Fruit fly (Drosophila melanogaster): ENCODE results near the gene Mcm2.
A peak's percentile ranks its signal among the peaks of the same experiment; 100 is the strongest.

Mcm2 gene

DNA sequence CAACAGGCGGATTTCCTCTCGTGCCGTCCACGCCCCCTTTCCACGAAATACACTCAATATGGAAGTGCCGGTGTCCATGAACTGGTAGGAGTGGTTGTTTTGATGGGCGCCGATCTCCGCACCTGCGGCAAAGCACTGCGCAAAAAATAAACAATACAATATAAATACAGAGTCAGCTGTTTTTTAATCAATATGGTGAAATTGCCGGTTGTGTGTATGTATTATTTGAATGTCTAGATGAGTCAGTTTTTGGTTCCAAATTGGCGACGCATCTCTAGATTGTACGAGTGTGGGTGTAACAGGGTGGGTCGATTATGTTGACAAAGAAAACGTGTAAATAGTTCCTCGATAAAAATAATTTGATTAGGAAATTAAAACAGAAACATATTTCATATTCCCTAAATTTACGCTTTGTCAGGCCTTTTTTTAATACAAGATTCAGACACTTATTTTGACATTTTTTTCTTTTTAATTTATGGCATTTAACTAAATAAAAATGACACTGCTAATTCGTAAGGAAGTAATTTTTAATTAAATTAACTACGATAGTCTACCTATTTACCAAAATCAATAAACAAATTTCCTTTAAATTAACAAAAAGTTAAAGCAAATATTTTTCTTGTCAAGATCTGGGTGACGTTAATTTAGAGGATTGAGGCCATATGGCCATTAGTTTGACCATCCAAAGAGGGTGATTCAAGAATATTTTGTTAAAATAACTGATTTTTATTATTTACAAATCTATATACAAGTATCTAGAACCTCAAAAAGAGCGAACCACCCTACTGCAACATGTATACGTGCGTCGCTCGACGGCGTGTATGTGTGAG is 25.1 kb upstream of the Mcm2 start (continued):
- TF ChIP-seq gce (GFP tag; IDR thresholded peaks at IDR 0.05) = 0 out of 3 replicates have a peak, but pooled peaks have one; percentile 22
- TF ChIP-seq CG1024 (GFP tag; IDR thresholded peaks at IDR 0.05) = peak; percentile 36
- peak; percentile 78; the same call in 1 of the 2 replicates for TF ChIP-seq CG3847 (GFP tag; IDR thresholded peaks at IDR 0.05)
- peak; percentile 78 for TF ChIP-seq bab2 (GFP tag; optimal IDR thresholded peaks at IDR 0.05)
- TF ChIP-seq CG3407 (GFP tag; optimal IDR thresholded peaks at IDR 0.05) = peak; percentile 80
- TF ChIP-seq usp (GFP tag; optimal IDR thresholded peaks at IDR 0.05) = no peak
- TF ChIP-seq Meics (GFP tag; optimal IDR thresholded peaks at IDR 0.05) = peak; percentile 95
- peak; percentile 80 for TF ChIP-seq so (GFP tag; IDR thresholded peaks at IDR 0.05)
- TF ChIP-seq Stat92E (GFP tag; optimal IDR thresholded peaks at IDR 0.05) = no peak
- peak; percentile 87 for TF ChIP-seq CG9817 (tag; optimal IDR thresholded peaks at IDR 0.05)
- TF ChIP-seq pum (GFP tag; optimal IDR thresholded peaks at IDR 0.05) = peak; percentile 41
- TF ChIP-seq Dad (GFP tag; optimal IDR thresholded peaks at IDR 0.05) = peak; percentile 19
- TF ChIP-seq onecut (GFP tag; IDR thresholded peaks at IDR 0.05) = peak; percentile 79
- no peak for TF ChIP-seq eve (GFP tag; optimal IDR thresholded peaks at IDR 0.05)
- peak; percentile 94 for TF ChIP-seq nmo (GFP tag; optimal IDR thresholded peaks at IDR 0.05)
- TF ChIP-seq CG15073 (GFP tag; optimal IDR thresholded peaks at IDR 0.05) = peak; percentile 54
- TF ChIP-seq sc (optimal IDR thresholded peaks at IDR 0.05) = no peak
- TF ChIP-seq sc (GFP tag; optimal IDR thresholded peaks at IDR 0.05) = peak; percentile 87
- peak; percentile 30 for TF ChIP-seq jumu (GFP tag; optimal IDR thresholded peaks at IDR 0.05)
- TF ChIP-seq grn (GFP tag; optimal IDR thresholded peaks at IDR 0.05) = peak; percentile 6
- peak; percentile 76; the same call in 1 of the 3 replicates for TF ChIP-seq zfh1 (GFP tag; IDR thresholded peaks at IDR 0.05)
- peak; percentile 85 for TF ChIP-seq Abd-B (GFP tag; optimal IDR thresholded peaks at IDR 0.05)
- peak; percentile 75 for TF ChIP-seq chm (GFP tag; IDR thresholded peaks at IDR 0.05)
- TF ChIP-seq CG1792 (GFP tag; optimal IDR thresholded peaks at IDR 0.05) = no peak
- TF ChIP-seq dm (GFP tag; optimal IDR thresholded peaks at IDR 0.05) = peak; percentile 56
- TF ChIP-seq CG17361 (GFP tag; IDR thresholded peaks at IDR 0.05) = peak; percentile 99
- TF ChIP-seq CG8388 (GFP tag; optimal IDR thresholded peaks at IDR 0.05) = peak; percentile 87
- no peak for TF ChIP-seq lov (optimal IDR thresholded peaks at IDR 0.05)
- 0 out of 3 replicates have a peak, but pooled peaks have one; percentile 33 for TF ChIP-seq lov (GFP tag; IDR thresholded peaks at IDR 0.05)
- peak; percentile 57 for TF ChIP-seq CG4707 (GFP tag; optimal IDR thresholded peaks at IDR 0.05)
- peak; percentile 49; the same call in 1 of the 2 replicates for TF ChIP-seq CG8765 (GFP tag; IDR thresholded peaks at IDR 0.05)
- TF ChIP-seq NFAT (GFP tag; IDR thresholded peaks at IDR 0.05) = peak; percentile 46
- TF ChIP-seq CG3995 (GFP tag; optimal IDR thresholded peaks at IDR 0.05) = peak; percentile 61
- peak; percentile 63 for TF ChIP-seq E2f2 (GFP tag; IDR thresholded peaks at IDR 0.05)
- no peak for TF ChIP-seq MESR4 (GFP tag; optimal IDR thresholded peaks at IDR 0.05)
- TF ChIP-seq gsb (GFP tag; IDR thresholded peaks at IDR 0.05) = peak; percentile 54; the same call in 1 of the 2 replicates
- TF ChIP-seq Ptx1 (GFP tag; IDR thresholded peaks at IDR 0.05) = peak; percentile 75
- no peak for TF ChIP-seq CkIIα-i1 (GFP tag; IDR thresholded peaks at IDR 0.05)
- no peak for TF ChIP-seq CG6791 (GFP tag; IDR thresholded peaks at IDR 0.05; ENCODE audit: partially characterized antibody)
- TF ChIP-seq az2 (GFP tag; optimal IDR thresholded peaks at IDR 0.05) = peak; percentile 91
- peak; percentile 77 for TF ChIP-seq row (GFP tag; IDR thresholded peaks at IDR 0.05)
- peak; percentile 79 for TF ChIP-seq Fer2 (tag; optimal IDR thresholded peaks at IDR 0.05)
- TF ChIP-seq NK7.1 (GFP tag; optimal IDR thresholded peaks at IDR 0.05) = peak; percentile 64
- TF ChIP-seq CG32532 (GFP tag; IDR thresholded peaks at IDR 0.05) = peak; percentile 84
- TF ChIP-seq hb (GFP tag; IDR thresholded peaks at IDR 0.05; ENCODE audit: partially characterized antibody) = no peak
- no peak for TF ChIP-seq Dfd (GFP tag; optimal IDR thresholded peaks at IDR 0.05)
- peak; percentile 86 for TF ChIP-seq nerfin-1 (tag; optimal IDR thresholded peaks at IDR 0.05)
- TF ChIP-seq br (optimal IDR thresholded peaks at IDR 0.05) = no peak
- no peak for TF ChIP-seq dimm (GFP tag; IDR thresholded peaks at IDR 0.05)
- no peak for TF ChIP-seq ash1 (GFP tag; optimal IDR thresholded peaks at IDR 0.05)
- TF ChIP-seq CG1602 (GFP tag; optimal IDR thresholded peaks at IDR 0.05) = peak; percentile 79

Measured in whole organism, embryonic.